Fruit fly (Drosophila melanogaster): Measurements from ENCODE around the gene Ccm3.

The Ccm3 gene

DNA sequence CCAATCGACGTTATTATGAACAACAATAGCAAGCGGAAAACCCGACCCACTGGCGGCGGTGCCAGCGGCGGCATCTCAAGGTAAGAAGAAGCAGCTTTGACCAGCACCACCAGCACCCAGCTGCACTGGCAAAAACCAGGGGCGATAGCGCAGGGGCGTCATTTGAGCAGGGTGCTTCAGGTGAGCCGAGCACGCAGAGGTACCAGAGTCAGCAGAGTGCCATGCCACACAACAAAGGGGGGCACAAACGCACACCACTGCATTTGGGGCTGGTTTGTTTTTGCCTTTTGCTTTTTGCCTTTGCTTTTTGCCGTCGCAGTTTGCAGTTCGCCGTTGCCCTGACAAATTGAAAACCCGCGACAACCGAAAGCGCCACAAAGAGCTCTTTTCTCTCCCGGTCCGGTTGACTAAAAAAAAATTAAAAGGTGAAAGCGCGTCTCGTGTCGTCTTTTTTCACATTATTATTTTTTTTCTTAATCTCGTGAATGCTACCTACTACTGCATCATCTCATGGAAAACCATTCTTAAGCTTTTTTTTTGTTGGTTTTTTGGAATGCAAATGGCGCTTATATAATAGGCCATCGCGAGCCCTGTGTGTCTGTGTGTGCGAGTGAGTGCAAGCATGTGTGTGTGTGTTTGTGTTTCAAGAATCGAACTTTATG is 37.5 kb downstream of the Ccm3 start (continued):
- no peak for TF ChIP-seq ERR (GFP tag; optimal IDR thresholded peaks at IDR 0.05)
- TF ChIP-seq CG2120 (GFP tag; optimal IDR thresholded peaks at IDR 0.05), result no peak
- no peak for TF ChIP-seq Oli (tag; optimal IDR thresholded peaks at IDR 0.05)
- TF ChIP-seq Chrac-16 (GFP tag; optimal IDR thresholded peaks at IDR 0.05), result no peak
- no peak for TF ChIP-seq nerfin-1 (tag; optimal IDR thresholded peaks at IDR 0.05)
- 0 out of 2 replicates have a peak, but pooled peaks have one; percentile 16 for TF ChIP-seq dati (GFP tag; IDR thresholded peaks at IDR 0.05)
- no peak for TF ChIP-seq CG2678 (tag; optimal IDR thresholded peaks at IDR 0.05)
- TF ChIP-seq CrebB (tag; optimal IDR thresholded peaks at IDR 0.05), result no peak
- TF ChIP-seq crc (GFP tag; optimal IDR thresholded peaks at IDR 0.05), result no peak
- no peak for TF ChIP-seq CG17328 (GFP tag; IDR thresholded peaks at IDR 0.05)
- 0 out of 2 replicates have a peak, but pooled peaks have one; percentile 17 for TF ChIP-seq CG32532 (GFP tag; IDR thresholded peaks at IDR 0.05)
- TF ChIP-seq ap (GFP tag; IDR thresholded peaks at IDR 0.05), result no peak
- TF ChIP-seq CG2202 (tag; optimal IDR thresholded peaks at IDR 0.05), result no peak
- TF ChIP-seq CG5953 (GFP tag; IDR thresholded peaks at IDR 0.05), result 0 out of 2 replicates have a peak, but pooled peaks have one; percentile 8
- no peak for TF ChIP-seq BtbVII (GFP tag; optimal IDR thresholded peaks at IDR 0.05)
- peak; percentile 2 for TF ChIP-seq sens (GFP tag)
- peak in 1 of 2 experiments; percentile 18 for TF ChIP-seq dpn (GFP tag; optimal IDR thresholded peaks at IDR 0.05)
- TF ChIP-seq CG9932 (GFP tag; IDR thresholded peaks at IDR 0.05), result no peak
- no peak for TF ChIP-seq pan (optimal IDR thresholded peaks at IDR 0.05)
- peak in 1 of 2 experiments; percentile 13 for TF ChIP-seq pan (GFP tag; optimal IDR thresholded peaks at IDR 0.05 in 1 of 2, IDR thresholded peaks at IDR 0.05 in 1 of 2)
- TF ChIP-seq gsb-n (tag; optimal IDR thresholded peaks at IDR 0.05), result no peak
- no peak for TF ChIP-seq psq (GFP tag; optimal IDR thresholded peaks at IDR 0.05)
- TF ChIP-seq repo (GFP tag; optimal IDR thresholded peaks at IDR 0.05), result no peak
- TF ChIP-seq Elba2 (GFP tag; optimal IDR thresholded peaks at IDR 0.05), result no peak
- TF ChIP-seq ttk (GFP tag; IDR thresholded peaks at IDR 0.05), result peak; percentile 32; the same call in 1 of the 2 replicates
- TF ChIP-seq Drgx (GFP tag; IDR thresholded peaks at IDR 0.05), result peak; percentile 61; the same call in 1 of the 2 replicates
- 0 out of 2 replicates have a peak, but pooled peaks have one; percentile 17 for TF ChIP-seq sob (GFP tag; IDR thresholded peaks at IDR 0.05)
- no peak for TF ChIP-seq CG6175 (GFP tag; IDR thresholded peaks at IDR 0.05)
- peak; percentile 59 for TF ChIP-seq Med (GFP tag)
- TF ChIP-seq CG7556 (GFP tag; optimal IDR thresholded peaks at IDR 0.05), result no peak
- TF ChIP-seq nau (GFP tag; optimal IDR thresholded peaks at IDR 0.05), result no peak
- TF ChIP-seq Fer2 (tag; optimal IDR thresholded peaks at IDR 0.05), result no peak
- TF ChIP-seq tio (GFP tag; optimal IDR thresholded peaks at IDR 0.05), result no peak
- peak; percentile 41; the same call in 1 of the 2 replicates for TF ChIP-seq sisA (GFP tag; IDR thresholded peaks at IDR 0.05)
- TF ChIP-seq unc-4 (GFP tag; IDR thresholded peaks at IDR 0.05; ENCODE audit: partially characterized antibody), result no peak
- TF ChIP-seq CG15073 (GFP tag; optimal IDR thresholded peaks at IDR 0.05), result no peak
- no peak for TF ChIP-seq lov (optimal IDR thresholded peaks at IDR 0.05)
- TF ChIP-seq lov (GFP tag; IDR thresholded peaks at IDR 0.05), result no peak
- no peak for TF ChIP-seq prd (optimal IDR thresholded peaks at IDR 0.05)
- TF ChIP-seq prd (GFP tag; IDR thresholded peaks at IDR 0.05), result peak; percentile 23; the same call in 1 of the 3 replicates
- TF ChIP-seq CG3163 (GFP tag; optimal IDR thresholded peaks at IDR 0.05), result no peak
- TF ChIP-seq CG17829 (tag; optimal IDR thresholded peaks at IDR 0.05), result no peak
- TF ChIP-seq corto (GFP tag; optimal IDR thresholded peaks at IDR 0.05), result peak; percentile 10
- no peak for TF ChIP-seq Nf-YC (tag; optimal IDR thresholded peaks at IDR 0.05)
- TF ChIP-seq Rfx (GFP tag; IDR thresholded peaks at IDR 0.05), result peak; percentile 41; the same call in 1 of the 2 replicates
- no peak for TF ChIP-seq CG8944 (GFP tag; optimal IDR thresholded peaks at IDR 0.05)
- TF ChIP-seq CG10431 (GFP tag; optimal IDR thresholded peaks at IDR 0.05), result peak; percentile 22
- TF ChIP-seq NC2α (GFP tag; optimal IDR thresholded peaks at IDR 0.05), result no peak
- no peak for TF ChIP-seq CG12769 (tag; optimal IDR thresholded peaks at IDR 0.05)
- peak; percentile 37 for TF ChIP-seq CG17385 (GFP tag; optimal IDR thresholded peaks at IDR 0.05)
- no peak for TF ChIP-seq Usf (GFP tag; optimal IDR thresholded peaks at IDR 0.05)
